Fruit fly (Drosophila melanogaster) whole organism, prepupa: ENCODE data around the gene CG9168.

Source experiments
- Blimp-1 ChIP-seq: fragments of 200-800 bp; sonication (Bioruptor generic); optimal IDR thresholded peaks from 3 replicates; lab custom pipeline; 2017; ENCODE audit warnings: missing biosample characterization, missing genetic modification characterization, mild to moderate bottlenecking, moderate library complexity, missing genetic modification reagents
- CG10631 ChIP-seq: fragments of 200-800 bp; sonication (Bioruptor generic); optimal IDR thresholded peaks from 2 replicates; lab custom pipeline; 2016; ENCODE audit warnings: missing biosample characterization, missing genetic modification characterization
- CG11294 ChIP-seq: fragments of 200-800 bp; sonication (Bioruptor generic); IDR thresholded peaks from 2 replicates; pipeline ENCODE4 v1.3.6; 2022; ENCODE audit warnings: missing biosample characterization, missing genetic modification characterization
- CG15336 ChIP-seq: fragments of 200-800 bp; sonication (Bioruptor generic); IDR thresholded peaks from 2 replicates; pipeline ENCODE4 v1.3.6; 2022; ENCODE audit warnings: missing biosample characterization, missing genetic modification characterization
- CG1621 ChIP-seq: fragments of 200-800 bp; sonication (Bioruptor generic); optimal IDR thresholded peaks from 3 replicates; lab custom pipeline; 2018; ENCODE audit warnings: missing biosample characterization, mild to moderate bottlenecking, missing genetic modification characterization
- CG16779 ChIP-seq: fragments of 200-800 bp; sonication (Bioruptor generic); optimal IDR thresholded peaks from 3 replicates; lab custom pipeline; 2017; ENCODE audit warnings: missing biosample characterization, mild to moderate bottlenecking, missing genetic modification characterization
- CG3032 ChIP-seq: fragments of 200-800 bp; optimal IDR thresholded peaks from 2 replicates; lab custom pipeline; 2019; ENCODE audit warnings: missing biosample characterization, mild to moderate bottlenecking, missing genetic modification characterization, moderate library complexity
- CG31627 ChIP-seq: fragments of 200-800 bp; sonication (Bioruptor generic); optimal IDR thresholded peaks from 3 replicates; lab custom pipeline; 2016; ENCODE audit warnings: missing biosample characterization, missing genetic modification characterization
- CG32006 ChIP-seq: fragments of 200-800 bp; sonication (Bioruptor generic); optimal IDR thresholded peaks from 3 replicates; lab custom pipeline; 2017; ENCODE audit warnings: missing biosample characterization, mild to moderate bottlenecking, missing genetic modification characterization
- CG34406 ChIP-seq: fragments of 200-800 bp; sonication (Bioruptor generic); optimal IDR thresholded peaks from 3 replicates; lab custom pipeline; 2016; ENCODE audit warnings: missing biosample characterization, missing genetic modification characterization
- CG4318 ChIP-seq: fragments of 200-800 bp; sonication (Bioruptor generic); optimal IDR thresholded peaks from 3 replicates; lab custom pipeline; 2017; ENCODE audit warnings: missing biosample characterization, mild to moderate bottlenecking, missing genetic modification characterization
- CG6163 ChIP-seq: fragments of 200-800 bp; sonication (Bioruptor generic); IDR thresholded peaks from 3 replicates; pipeline ENCODE4 v1.3.6; 2022; ENCODE audit warnings: missing biosample characterization, missing genetic modification characterization
- CG6792 ChIP-seq: fragments of 200-800 bp; sonication (Bioruptor generic); optimal IDR thresholded peaks from 3 replicates; lab custom pipeline; 2016; ENCODE audit warnings: missing biosample characterization, missing genetic modification characterization
- CG6808 ChIP-seq: fragments of 200-800 bp; sonication (Bioruptor generic); optimal IDR thresholded peaks from 3 replicates; lab custom pipeline; 2017; ENCODE audit warnings: missing biosample characterization, missing genetic modification characterization, mild to moderate bottlenecking, moderate library complexity, missing genetic modification reagents
- CG8119 ChIP-seq: fragments of 200-800 bp; sonication (Bioruptor generic); IDR thresholded peaks from 3 replicates; pipeline ENCODE4 v1.3.6; 2022; ENCODE audit warnings: missing biosample characterization, missing genetic modification characterization
- CG8319 ChIP-seq: fragments of 200-800 bp; sonication (Bioruptor generic); optimal IDR thresholded peaks from 3 replicates; lab custom pipeline; 2016; ENCODE audit warnings: missing biosample characterization, missing genetic modification characterization
- CG8632 ChIP-seq: fragments of 200-800 bp; sonication (Bioruptor generic); optimal IDR thresholded peaks from 3 replicates; lab custom pipeline; 2016; ENCODE audit warnings: missing biosample characterization, missing genetic modification characterization
- Eip75B ChIP-seq: fragments of 200-800 bp; sonication (Bioruptor generic); optimal IDR thresholded peaks from 3 replicates; lab custom pipeline; 2016; ENCODE audit warnings: missing biosample characterization, missing genetic modification characterization
- Eip78C ChIP-seq: fragments of 200-800 bp; sonication (Bioruptor generic); peaks from one replicate; lab custom pipeline; 2016; ENCODE audit warnings: missing biosample characterization, missing genetic modification characterization
- Eip93F ChIP-seq: fragments of 200-800 bp; sonication (Bioruptor generic); optimal IDR thresholded peaks from 2 replicates; lab custom pipeline; 2016; ENCODE audit warnings: missing biosample characterization, mild to moderate bottlenecking, missing genetic modification characterization
- Ets96B ChIP-seq: fragments of 200-800 bp; optimal IDR thresholded peaks from 2 replicates; lab custom pipeline; 2019; ENCODE audit warnings: missing biosample characterization, mild to moderate bottlenecking, missing genetic modification characterization, moderate library complexity
- Gug ChIP-seq: fragments of 200-800 bp; sonication (Bioruptor generic); IDR thresholded peaks from 2 replicates; pipeline ENCODE4 v1.3.6; 2022; ENCODE audit warnings: missing biosample characterization, missing genetic modification characterization
- Hr4 ChIP-seq: fragments of 200-800 bp; sonication (Bioruptor generic); optimal IDR thresholded peaks from 3 replicates; lab custom pipeline; 2016; ENCODE audit warnings: missing biosample characterization, missing genetic modification characterization
- Lpt ChIP-seq: fragments of 200-800 bp; sonication (Bioruptor generic); optimal IDR thresholded peaks from 3 replicates; lab custom pipeline; 2016; ENCODE audit warnings: missing biosample characterization, missing genetic modification characterization
- Met ChIP-seq: fragments of 200-800 bp; sonication (Bioruptor generic); optimal IDR thresholded peaks from 3 replicates; lab custom pipeline; 2016; ENCODE audit warnings: missing biosample characterization, missing genetic modification characterization
- OdsH ChIP-seq: fragments of 200-800 bp; sonication (Bioruptor generic); optimal IDR thresholded peaks from 3 replicates; lab custom pipeline; 2016; ENCODE audit warnings: missing biosample characterization, missing genetic modification characterization
- Sox102F ChIP-seq: fragments of 200-800 bp; sonication (Bioruptor generic); optimal IDR thresholded peaks from 2 replicates; lab custom pipeline; 2016; ENCODE audit warnings: missing biosample characterization, mild to moderate bottlenecking, missing genetic modification characterization
- Sox14 ChIP-seq: fragments of 200-800 bp; sonication (Bioruptor generic); optimal IDR thresholded peaks from 3 replicates; lab custom pipeline; 2016; ENCODE audit warnings: missing biosample characterization, missing genetic modification characterization
- Sox15 ChIP-seq: fragments of 200-800 bp; sonication (Bioruptor generic); optimal IDR thresholded peaks from 3 replicates; lab custom pipeline; 2016; ENCODE audit warnings: missing biosample characterization, missing genetic modification characterization
- achi ChIP-seq: fragments of 200-800 bp; sonication (Bioruptor generic); optimal IDR thresholded peaks from 3 replicates; lab custom pipeline; 2016; ENCODE audit warnings: missing biosample characterization, missing genetic modification characterization
- acj6 ChIP-seq: fragments of 200-800 bp; sonication (Bioruptor generic); optimal IDR thresholded peaks from 3 replicates; lab custom pipeline; 2016; ENCODE audit warnings: missing biosample characterization, missing genetic modification characterization
- cyc ChIP-seq: fragments of 200-800 bp; sonication (Bioruptor generic); optimal IDR thresholded peaks from 3 replicates; lab custom pipeline; 2016; ENCODE audit warnings: missing biosample characterization, missing genetic modification characterization
- dac ChIP-seq: fragments of 200-800 bp; sonication (Bioruptor generic); optimal IDR thresholded peaks from 2 replicates; lab custom pipeline; 2017; ENCODE audit warnings: missing biosample characterization, mild to moderate bottlenecking, missing genetic modification characterization
- dsx ChIP-seq: fragments of 200-800 bp; optimal IDR thresholded peaks from 3 replicates; lab custom pipeline; 2019; ENCODE audit warnings: missing biosample characterization, mild to moderate bottlenecking, missing genetic modification characterization, moderate library complexity; ENCODE audit not compliant: poor library complexity, severe bottlenecking
- esn ChIP-seq: fragments of 200-800 bp; sonication (Bioruptor generic); optimal IDR thresholded peaks from 2 replicates; lab custom pipeline; 2016; ENCODE audit warnings: missing biosample characterization, mild to moderate bottlenecking, missing genetic modification characterization, moderate library complexity
- fd85E ChIP-seq: fragments of 200-800 bp; sonication (Bioruptor generic); optimal IDR thresholded peaks from 3 replicates; lab custom pipeline; 2016; ENCODE audit warnings: missing biosample characterization, missing genetic modification characterization
- fkh ChIP-seq: fragments of 200-800 bp; sonication (Bioruptor generic); optimal IDR thresholded peaks from 3 replicates; lab custom pipeline; 2017; ENCODE audit warnings: missing biosample characterization, mild to moderate bottlenecking, missing genetic modification characterization, moderate library complexity
- net ChIP-seq: fragments of 200-800 bp; sonication (Bioruptor generic); optimal IDR thresholded peaks from 3 replicates; lab custom pipeline; 2016; ENCODE audit warnings: missing biosample characterization, missing genetic modification characterization
- salr ChIP-seq, 2 experiments: fragments of 200-800 bp; sonication (Bioruptor generic); optimal IDR thresholded peaks; 3 replicates each; lab custom pipeline; 2016 to 2018; ENCODE audit warnings: missing biosample characterization in 2 of 2, missing genetic modification characterization in 2 of 2, mild to moderate bottlenecking in 1 of 2
- spab ChIP-seq: fragments of 200-800 bp; sonication (Bioruptor generic); optimal IDR thresholded peaks from 2 replicates; lab custom pipeline; 2017; ENCODE audit warnings: missing biosample characterization, mild to moderate bottlenecking, missing genetic modification characterization, missing genetic modification reagents
- svp ChIP-seq: fragments of 200-800 bp; sonication (Bioruptor generic); peaks from one replicate; lab custom pipeline; 2016; ENCODE audit warnings: missing biosample characterization, missing genetic modification characterization
- topi ChIP-seq: fragments of 200-800 bp; sonication (Bioruptor generic); optimal IDR thresholded peaks from 3 replicates; lab custom pipeline; 2016; ENCODE audit warnings: missing biosample characterization, missing genetic modification characterization
- vri ChIP-seq: fragments of 200-800 bp; sonication (Bioruptor generic); optimal IDR thresholded peaks from 3 replicates; lab custom pipeline; 2016; ENCODE audit warnings: missing biosample characterization, mild to moderate bottlenecking, missing genetic modification characterization

Gene CG9168

dm6 chr3L:1376014-1376745 is 34.7 kb upstream of the CG9168 start (continued):
- peak; percentile 36 for TF ChIP-seq topi (GFP tag; lab: Kevin White, UChicago)
- peak; percentile 35 for TF ChIP-seq CG34406 (GFP tag; lab: Kevin White, UChicago)
- no peak for TF ChIP-seq Eip93F (GFP tag; lab: Kevin White, UChicago)
- TF ChIP-seq Met (GFP tag; lab: Kevin White, UChicago), result peak; percentile 14
- peak; percentile 62 for TF ChIP-seq Ets96B (tag; lab: Kevin White, UChicago)
- 0 out of 2 replicates have a peak, but pooled peaks have one; percentile 46 for TF ChIP-seq CG11294
- peak; percentile 49 for TF ChIP-seq CG6808
- TF ChIP-seq CG32006 (GFP tag; lab: Kevin White, UChicago), result peak; percentile 89
- peak; percentile 53; the same call in 1 of the 2 replicates for TF ChIP-seq Gug (GFP tag; lab: Robert Waterston, UW)
- TF ChIP-seq vri, result no peak
- TF ChIP-seq Sox15 (GFP tag; lab: Kevin White, UChicago), result no peak
- TF ChIP-seq salr (GFP tag; optimal IDR thresholded peaks at IDR 0.05; lab: Kevin White, UChicago), result peak in 1 of 2 experiments; percentile 59
- peak; percentile 70 for TF ChIP-seq OdsH (GFP tag; lab: Kevin White, UChicago)
- TF ChIP-seq CG15336 (GFP tag; lab: Robert Waterston, UW), result peak; percentile 85
- TF ChIP-seq CG1621 (tag; lab: Kevin White, UChicago), result peak; percentile 38
- no peak for TF ChIP-seq Blimp-1 (GFP tag; lab: Kevin White, UChicago)
- TF ChIP-seq Eip78C (GFP tag; lab: Kevin White, UChicago), result peak; percentile 87
- TF ChIP-seq esn (GFP tag; lab: Kevin White, UChicago), result peak; percentile 15
- no peak for TF ChIP-seq CG8632 (GFP tag; lab: Kevin White, UChicago)
- TF ChIP-seq Lpt (GFP tag; lab: Kevin White, UChicago), result peak; percentile 76
- no peak for TF ChIP-seq CG16779 (tag; lab: Kevin White, UChicago)
- TF ChIP-seq CG8319 (GFP tag; lab: Kevin White, UChicago), result no peak
- TF ChIP-seq Hr4, result peak; percentile 90
- peak; percentile 27 for TF ChIP-seq CG6792 (GFP tag; lab: Kevin White, UChicago)
- TF ChIP-seq CG31627 (GFP tag; lab: Kevin White, UChicago), result no peak

DNA sequence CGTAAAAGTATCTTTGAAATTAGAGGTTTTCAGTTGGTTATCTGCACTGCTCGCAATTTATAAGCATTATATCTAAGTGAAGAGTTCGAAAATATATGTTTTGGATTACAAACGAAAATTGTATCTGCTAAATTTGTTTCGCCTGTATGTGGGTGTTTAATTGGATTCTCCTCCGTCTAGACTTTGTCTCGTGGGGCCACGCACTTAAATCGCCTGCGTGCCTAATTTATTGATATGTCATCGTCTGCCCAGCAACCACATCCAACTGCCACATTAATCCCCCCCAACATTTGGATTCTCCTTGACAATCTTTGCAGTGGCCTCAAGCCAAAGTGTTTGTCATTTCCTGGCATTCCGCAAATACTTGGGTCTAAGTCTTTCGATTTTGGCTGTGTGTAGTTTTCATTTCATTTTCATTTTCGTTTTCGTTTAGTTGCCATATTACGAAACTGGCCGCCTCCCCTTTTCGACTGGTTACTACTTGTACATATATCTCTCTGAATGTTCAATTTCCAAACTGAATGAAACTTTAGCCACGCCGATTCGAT is 32.7 kb upstream of the CG9168 start:
- peak; percentile 34 for TF ChIP-seq CG32006 (GFP tag; lab: Kevin White, UChicago)
- TF ChIP-seq CG8632 (GFP tag; lab: Kevin White, UChicago), result no peak
- TF ChIP-seq, all 60 proteins: peak for 1

DNA sequence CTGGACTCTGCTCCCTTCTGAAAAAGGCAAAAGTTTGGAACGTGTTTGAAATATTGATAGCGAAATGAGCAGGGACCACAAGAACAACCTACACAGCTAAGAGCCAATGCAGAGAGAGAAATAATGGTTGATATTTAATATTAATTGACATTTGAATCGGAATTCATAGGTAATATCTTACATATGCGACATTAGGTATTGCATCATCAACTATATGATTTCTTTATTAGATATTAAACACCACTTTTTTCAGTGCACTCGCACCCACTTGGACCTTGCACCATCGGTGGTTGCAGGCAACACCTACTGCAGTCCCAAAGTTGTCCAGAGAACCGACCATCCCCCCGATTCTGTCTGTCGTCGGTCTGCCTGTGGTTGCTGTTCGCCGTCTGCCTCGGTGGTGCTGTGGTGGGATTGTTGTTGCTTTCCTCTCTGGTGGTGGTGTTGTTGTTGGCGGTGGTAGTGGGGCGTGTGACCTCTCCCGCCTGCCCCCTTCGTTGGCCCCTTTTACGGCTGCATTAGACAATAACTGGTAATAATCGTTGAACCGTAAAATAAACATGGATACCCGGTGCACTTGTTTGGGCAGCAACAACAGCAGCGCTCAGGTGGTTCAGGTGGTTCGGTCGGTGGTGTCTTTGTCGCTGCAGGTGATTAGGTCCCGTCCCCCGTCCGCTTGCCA is 31.9 kb upstream of the CG9168 start:
- TF ChIP-seq fd85E (GFP tag; lab: Kevin White, UChicago) (no peak), dac (peak; percentile 51), Gug (GFP tag; lab: Robert Waterston, UW) (peak; percentile 86), acj6 (GFP tag; lab: Kevin White, UChicago) (peak; percentile 55), net (peak; percentile 76), CG6163 (GFP tag; lab: Robert Waterston, UW) (peak; percentile 92), CG31627 (GFP tag; lab: Kevin White, UChicago) (peak; percentile 62), OdsH (GFP tag; lab: Kevin White, UChicago) (peak; percentile 74), CG10631 (GFP tag; lab: Kevin White, UChicago) (peak; percentile 69), Sox102F (GFP tag; lab: Kevin White, UChicago) (peak; percentile 67), cyc (GFP tag; lab: Kevin White, UChicago) (peak; percentile 48), Sox15 (GFP tag; lab: Kevin White, UChicago) (peak; percentile 9), CG11294 (peak; percentile 79), topi (GFP tag; lab: Kevin White, UChicago) (peak; percentile 77), CG3032 (tag; lab: Kevin White, UChicago) (peak; percentile 61), CG4318 (GFP tag; lab: Kevin White, UChicago) (peak; percentile 68), Lpt (GFP tag; lab: Kevin White, UChicago) (peak; percentile 71), svp (GFP tag; lab: Kevin White, UChicago) (peak; percentile 91), spab (GFP tag; lab: Kevin White, UChicago) (peak; percentile 65), achi (GFP tag; lab: Kevin White, UChicago) (peak; percentile 79), fkh (GFP tag; lab: Kevin White, UChicago) (peak; percentile 29), CG8119 (GFP tag; lab: Robert Waterston, UW) (peak; percentile 93), Eip75B (GFP tag; lab: Kevin White, UChicago) (peak; percentile 68), dsx (GFP tag; lab: Kevin White, UChicago) (peak; percentile 77), CG1621 (tag; lab: Kevin White, UChicago) (peak; percentile 63), Sox14 (GFP tag; lab: Kevin White, UChicago) (peak; percentile 83), CG15336 (GFP tag; lab: Robert Waterston, UW) (peak; percentile 92)
